Worm (Caenorhabditis elegans): ENCODE results near the gene irld-30.

DNA sequence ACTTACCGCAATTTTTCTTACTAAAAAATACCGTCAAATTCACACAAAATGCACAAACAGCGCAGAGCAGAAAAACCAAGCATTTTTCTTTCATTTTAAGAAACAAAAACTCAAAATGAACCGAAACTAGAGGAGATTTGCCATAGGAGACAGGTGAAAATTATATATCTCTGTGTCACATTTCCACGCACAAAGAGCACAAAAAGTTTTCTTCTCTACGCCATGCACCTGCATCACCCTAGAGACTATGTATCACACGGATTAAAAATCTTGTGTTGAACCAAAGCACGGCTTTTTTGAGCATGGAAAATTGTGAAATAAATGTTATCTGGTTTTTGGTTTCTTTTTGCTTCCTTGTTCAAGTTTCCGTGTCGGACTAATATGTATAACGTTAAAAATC lies 37.4 kb downstream of the irld-30 start, which contains the start of gene irld-15:
- TF ChIP-seq flt-1 (GFP tag; IDR thresholded peaks at IDR 0.05) (no peak), ama-1 (optimal IDR thresholded peaks at IDR 0.05) (no peak), scrt-1 (GFP tag; IDR thresholded peaks at IDR 0.05) (no peak), hmbx-1 (tag; optimal IDR thresholded peaks at IDR 0.05) (no peak), ets-7 (tag; optimal IDR thresholded peaks at IDR 0.05) (no peak), tbx-11 (GFP tag; IDR thresholded peaks at IDR 0.05) (no peak), ceh-36 (tag; optimal IDR thresholded peaks at IDR 0.05) (no peak), pes-1 (GFP tag; IDR thresholded peaks at IDR 0.05) (no peak), tbx-37 (GFP tag; conservative IDR thresholded peaks at IDR 0.05) (no peak), aly-1 (tag; optimal IDR thresholded peaks at IDR 0.05) (no peak), sea-1 (GFP tag; conservative IDR thresholded peaks at IDR 0.05) (no peak), tra-4 (tag; optimal IDR thresholded peaks at IDR 0.05) (no peak)

All from whole organism, early embryonic.